Worm (Caenorhabditis elegans): ENCODE measurements around the gene F35E12.2.

F35E12.2 gene

ce11 chrV:13736147-13736546 is 11.5 kb upstream of the F35E12.2 start, which contains the start of gene F35E12.6:
F35E12.6 (minus strand) TSS chrV:13736247.
- no peak for TF ChIP-seq rnt-1 (tag; optimal IDR thresholded peaks at IDR 0.05)
- TF ChIP-seq elt-2 (tag; optimal IDR thresholded peaks at IDR 0.05), result peak; percentile 37
- TF ChIP-seq efl-3 (GFP tag; optimal IDR thresholded peaks at IDR 0.05), result no peak
- TF ChIP-seq fkh-4 (tag; optimal IDR thresholded peaks at IDR 0.05; ENCODE audit: borderline replicate concordance), result no peak
- TF ChIP-seq grh-1 (GFP tag; IDR thresholded peaks at IDR 0.05), result no peak

- TF ChIP-seq pqm-1 (tag; optimal IDR thresholded peaks at IDR 0.05), result peak; percentile 3
- TF ChIP-seq C34B4.2 (tag; optimal IDR thresholded peaks at IDR 0.05), result no peak
- TF ChIP-seq pax-3 (tag; optimal IDR thresholded peaks at IDR 0.05), result peak; percentile 12
- TF ChIP-seq unc-98 (GFP tag; IDR thresholded peaks at IDR 0.05), result no peak
- TF ChIP-seq elt-2 (tag; optimal IDR thresholded peaks at IDR 0.05), result peak; percentile 24
These were observed 6.1 kb upstream of the F35E12.2 start, which contains the start of gene dct-17 for ce11 chrV:13730762-13731161. dct-17 (minus strand) TSS chrV:13730784.

- TF ChIP-seq aha-1 (tag; optimal IDR thresholded peaks at IDR 0.05), result no peak
These were observed 893 bp upstream of the F35E12.2 start, which contains the start of gene fbxa-181 for ce11 chrV:13725574-13725973. fbxa-181 (plus strand) TSS chrV:13725874.

ce11 chrV:13716531-13716930 is 8.2 kb downstream of the F35E12.2 start, which contains the start of gene T01D3.6:
T01D3.6 (plus strand) TSS chrV:13716824.
- TF ChIP-seq lsy-2 (tag; optimal IDR thresholded peaks at IDR 0.05) (no peak), pqm-1 (tag; optimal IDR thresholded peaks at IDR 0.05) (peak; percentile 32), nhr-237 (tag; optimal IDR thresholded peaks at IDR 0.05) (no peak), rnt-1 (tag; optimal IDR thresholded peaks at IDR 0.05) (no peak), nhr-76 (tag; optimal IDR thresholded peaks at IDR 0.05) (no peak), nhr-85 (tag) (peak; percentile 10), snpc-4 (tag; optimal IDR thresholded peaks at IDR 0.05) (no peak), fkh-8 (tag; optimal IDR thresholded peaks at IDR 0.05) (no peak), mef-2 (tag; optimal IDR thresholded peaks at IDR 0.05) (no peak), pax-3 (tag; optimal IDR thresholded peaks at IDR 0.05) (peak; percentile 29), grh-1 (GFP tag; IDR thresholded peaks at IDR 0.05) (no peak), nhr-28 (tag; optimal IDR thresholded peaks at IDR 0.05) (no peak), lin-39 (tag; optimal IDR thresholded peaks at IDR 0.05) (no peak), lin-35 (GFP tag; optimal IDR thresholded peaks at IDR 0.05) (peak in 1 of 2 experiments; percentile 24), elt-2 (tag; optimal IDR thresholded peaks at IDR 0.05) (peak; percentile 79)

ce11 chrV:13715223-13715686 is 9.4 kb downstream of the F35E12.2 start, which contains the start of gene zipt-9:
zipt-9 (minus strand) TSS chrV:13715273.
- TF ChIP-seq jun-1 (tag; optimal IDR thresholded peaks at IDR 0.05) (peak; percentile 56), lin-39 (tag; optimal IDR thresholded peaks at IDR 0.05) (peak; percentile 11), unc-130 (tag; optimal IDR thresholded peaks at IDR 0.05) (peak; percentile 51), unc-86 (tag; optimal IDR thresholded peaks at IDR 0.05) (peak; percentile 71), nhr-12 (tag; optimal IDR thresholded peaks at IDR 0.05) (no peak), lin-14 (GFP tag; optimal IDR thresholded peaks at IDR 0.05) (peak; percentile 90), alr-1 (tag; optimal IDR thresholded peaks at IDR 0.05; ENCODE audit: borderline replicate concordance) (no peak), aly-2 (tag; optimal IDR thresholded peaks at IDR 0.05) (peak; percentile 40), zip-4 (GFP tag; optimal IDR thresholded peaks at IDR 0.05) (no peak), ceh-88 (GFP tag; IDR thresholded peaks at IDR 0.05) (peak; percentile 80), F16B12.6 (tag; optimal IDR thresholded peaks at IDR 0.05) (peak; percentile 59), skn-1 (tag; optimal IDR thresholded peaks at IDR 0.05) (peak; percentile 47), sptf-1 (tag; optimal IDR thresholded peaks at IDR 0.05) (no peak), zag-1 (tag; optimal IDR thresholded peaks at IDR 0.05) (no peak), tbx-2 (tag; optimal IDR thresholded peaks at IDR 0.05) (peak; percentile 82), egl-13 (tag; optimal IDR thresholded peaks at IDR 0.05) (peak; percentile 82), C34B4.2 (tag; optimal IDR thresholded peaks at IDR 0.05) (no peak), ama-1 (optimal IDR thresholded peaks at IDR 0.05) (no peak), ceh-63 (GFP tag; optimal IDR thresholded peaks at IDR 0.05) (peak; percentile 90), blmp-1 (tag; optimal IDR thresholded peaks at IDR 0.05) (peak; percentile 93), unc-30 (tag; optimal IDR thresholded peaks at IDR 0.05) (no peak), egl-27 (tag; optimal IDR thresholded peaks at IDR 0.05) (no peak), grh-1 (GFP tag; IDR thresholded peaks at IDR 0.05) (peak; percentile 50; the same call in 1 of the 2 replicates), C16A3.4 (tag; optimal IDR thresholded peaks at IDR 0.05) (peak; percentile 89), nhr-20 (tag; optimal IDR thresholded peaks at IDR 0.05) (peak; percentile 89), hlh-17 (GFP tag; optimal IDR thresholded peaks at IDR 0.05; ENCODE audit: borderline replicate concordance) (no peak), ztf-11 (tag; optimal IDR thresholded peaks at IDR 0.05) (peak in 1 of 2 experiments; percentile 90), dsc-1 (tag; optimal IDR thresholded peaks at IDR 0.05) (peak; percentile 82)
